Worm (Caenorhabditis elegans): ENCODE measurements around the gene K06A9.3.

K06A9.3 gene

ce11 chrX:1535261-1535660, at the start of gene K06A9.3:
K06A9.3 (minus strand) TSS chrX:1535361.
- no peak for TF ChIP-seq lin-11 (tag; optimal IDR thresholded peaks at IDR 0.05)
- no peak for TF ChIP-seq ztf-4 (tag; optimal IDR thresholded peaks at IDR 0.05)
- TF ChIP-seq nhr-77 (tag; optimal IDR thresholded peaks at IDR 0.05) = no peak
- TF ChIP-seq mdl-1 (tag; optimal IDR thresholded peaks at IDR 0.05) = no peak
- TF ChIP-seq elt-3 (tag; optimal IDR thresholded peaks at IDR 0.05) = no peak
- TF ChIP-seq nhr-11 (tag; optimal IDR thresholded peaks at IDR 0.05) = no peak
- no peak for TF ChIP-seq nhr-237 (tag; optimal IDR thresholded peaks at IDR 0.05)
- TF ChIP-seq ceh-16 (tag; optimal IDR thresholded peaks at IDR 0.05) = no peak
- no peak for TF ChIP-seq egl-27 (tag; optimal IDR thresholded peaks at IDR 0.05)
- no peak for TF ChIP-seq crh-2 (tag; optimal IDR thresholded peaks at IDR 0.05)
- TF ChIP-seq unc-39 (tag; optimal IDR thresholded peaks at IDR 0.05) = no peak
- no peak for TF ChIP-seq elt-1 (tag; optimal IDR thresholded peaks at IDR 0.05)
- no peak for TF ChIP-seq unc-55 (GFP tag; optimal IDR thresholded peaks at IDR 0.05)

DNA sequence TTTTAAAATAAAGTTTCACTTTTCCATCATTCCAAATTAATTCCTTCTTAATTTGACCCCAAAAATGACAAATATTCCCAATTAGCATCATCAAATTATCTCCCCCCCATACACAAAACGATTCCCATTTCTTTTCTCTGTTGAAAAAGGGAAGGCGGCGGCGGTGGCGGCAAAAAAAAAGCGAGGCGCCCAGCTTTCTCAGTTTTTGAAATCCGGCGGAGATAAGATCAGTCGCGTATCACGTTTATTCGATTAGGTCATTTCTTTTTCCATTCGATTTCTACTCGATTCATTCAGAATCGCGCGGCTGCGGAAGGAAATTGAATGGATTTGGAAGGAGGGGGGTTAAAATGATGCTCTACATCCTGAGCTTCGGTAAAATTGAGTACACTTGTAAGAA, 48.8 kb upstream of the K06A9.3 start:
- TF ChIP-seq zag-1 (tag; optimal IDR thresholded peaks at IDR 0.05) = no peak
- no peak for TF ChIP-seq ceh-16 (tag; optimal IDR thresholded peaks at IDR 0.05)
- TF ChIP-seq ceh-82 (tag; optimal IDR thresholded peaks at IDR 0.05) = no peak
- no peak for TF ChIP-seq R02D3.7 (tag; optimal IDR thresholded peaks at IDR 0.05)
- no peak for TF ChIP-seq dmd-4 (tag; optimal IDR thresholded peaks at IDR 0.05)
- TF ChIP-seq nhr-77 (tag; optimal IDR thresholded peaks at IDR 0.05) = no peak
- no peak for TF ChIP-seq aly-2 (tag; optimal IDR thresholded peaks at IDR 0.05)
- no peak for TF ChIP-seq nhr-12 (tag; optimal IDR thresholded peaks at IDR 0.05)
- no peak for TF ChIP-seq nhr-21 (tag; optimal IDR thresholded peaks at IDR 0.05)
- TF ChIP-seq ztf-4 (tag; optimal IDR thresholded peaks at IDR 0.05) = no peak
- no peak for TF ChIP-seq sma-9 (GFP tag; optimal IDR thresholded peaks at IDR 0.05)
- TF ChIP-seq sma-9 (tag; optimal IDR thresholded peaks at IDR 0.05) = no peak
- no peak for TF ChIP-seq lin-11 (tag; optimal IDR thresholded peaks at IDR 0.05)
- no peak for TF ChIP-seq Y55F3AM.14 (GFP tag; optimal IDR thresholded peaks at IDR 0.05)

DNA sequence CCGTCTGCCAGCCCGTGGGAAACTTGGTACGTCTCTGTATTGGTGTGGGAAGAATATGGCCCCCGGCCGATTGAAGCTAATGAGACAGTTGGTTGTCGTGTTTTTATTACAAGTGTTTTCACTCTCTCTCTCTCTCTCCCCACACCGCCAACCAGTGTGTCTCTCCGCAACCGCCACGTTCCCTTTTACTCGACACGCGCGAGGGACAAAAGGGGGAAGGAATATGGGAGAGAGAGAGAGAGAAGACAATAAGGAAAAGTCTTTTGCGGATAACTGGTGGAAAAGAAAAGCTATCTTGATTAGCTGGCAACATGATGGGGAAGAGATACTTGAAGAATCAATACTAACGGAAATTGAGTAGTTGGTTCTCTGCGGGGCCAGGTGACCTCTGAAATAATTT, 43.5 kb upstream of the K06A9.3 start:
- TF ChIP-seq nhr-21 (tag; optimal IDR thresholded peaks at IDR 0.05) (peak; percentile 10), nhr-6 (tag; optimal IDR thresholded peaks at IDR 0.05) (no peak), blmp-1 (tag; optimal IDR thresholded peaks at IDR 0.05; ENCODE audit: insufficient read depth) (peak; percentile 41), ztf-1 (GFP tag; conservative IDR thresholded peaks at IDR 0.05) (no peak), ceh-82 (tag; optimal IDR thresholded peaks at IDR 0.05) (no peak), Y55F3AM.14 (GFP tag; optimal IDR thresholded peaks at IDR 0.05) (peak; percentile 10), mbf-1 (tag; optimal IDR thresholded peaks at IDR 0.05) (no peak), C34F6.9 (tag; optimal IDR thresholded peaks at IDR 0.05) (no peak), nhr-25 (tag; optimal IDR thresholded peaks at IDR 0.05) (peak; percentile 12), lin-39 (tag; optimal IDR thresholded peaks at IDR 0.05) (no peak)

DNA sequence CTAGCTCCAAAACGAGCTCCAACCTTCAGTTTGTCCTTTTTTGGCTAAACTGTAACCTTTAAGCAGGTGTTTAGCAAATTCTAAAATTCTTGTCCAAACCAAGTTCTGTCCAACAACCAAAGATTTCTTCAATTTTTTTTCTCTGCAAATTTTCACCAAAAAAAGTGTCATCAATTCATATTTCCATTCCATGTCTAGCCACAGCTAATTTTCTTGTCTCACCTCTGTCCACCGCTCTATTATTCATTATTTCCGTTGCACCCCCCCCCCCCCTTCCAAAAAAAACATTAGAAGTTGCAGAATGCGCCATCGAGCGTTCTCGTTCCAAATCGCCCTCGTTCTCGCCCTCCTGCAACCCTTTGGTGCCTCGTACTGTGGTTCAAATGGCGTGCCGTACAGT, 41.2 kb upstream of the K06A9.3 start, which contains the start of gene wrt-9:
wrt-9 (plus strand) TSS at position 301 of the 400 bp plus-strand sequence.
- no peak for TF ChIP-seq blmp-1 (tag; optimal IDR thresholded peaks at IDR 0.05; ENCODE audit: insufficient read depth)
- TF ChIP-seq nhr-12 (tag; optimal IDR thresholded peaks at IDR 0.05) = no peak
- TF ChIP-seq nhr-25 (tag; optimal IDR thresholded peaks at IDR 0.05) = no peak
- TF ChIP-seq R02D3.7 (tag; optimal IDR thresholded peaks at IDR 0.05) = no peak

ce11 chrX:1571949-1572348, 36.8 kb upstream of the K06A9.3 start, which contains the start of gene H02F09.2:
H02F09.2 (plus strand) TSS chrX:1572249.
- TF ChIP-seq ceh-82 (tag; optimal IDR thresholded peaks at IDR 0.05) (no peak), fos-1 (tag; optimal IDR thresholded peaks at IDR 0.05) (no peak), nhr-25 (tag; optimal IDR thresholded peaks at IDR 0.05) (no peak), nhr-21 (tag; optimal IDR thresholded peaks at IDR 0.05) (no peak)

ce11 chrX:1568377-1568776, 33.2 kb upstream of the K06A9.3 start, which contains the start of gene H02F09.3:
H02F09.3 (plus strand) TSS chrX:1568677.
- TF ChIP-seq nhr-77 (tag; optimal IDR thresholded peaks at IDR 0.05) (no peak), C34F6.9 (tag; optimal IDR thresholded peaks at IDR 0.05) (no peak), lsy-2 (tag; optimal IDR thresholded peaks at IDR 0.05) (no peak), ceh-16 (tag; optimal IDR thresholded peaks at IDR 0.05) (no peak), elt-3 (tag; optimal IDR thresholded peaks at IDR 0.05) (no peak), aly-2 (tag; optimal IDR thresholded peaks at IDR 0.05) (no peak), unc-55 (GFP tag; optimal IDR thresholded peaks at IDR 0.05) (no peak), nhr-21 (tag; optimal IDR thresholded peaks at IDR 0.05) (no peak), Y55F3AM.14 (GFP tag; optimal IDR thresholded peaks at IDR 0.05) (no peak), nhr-11 (tag; optimal IDR thresholded peaks at IDR 0.05) (no peak), nhr-10 (tag; optimal IDR thresholded peaks at IDR 0.05) (no peak), peb-1 (tag; optimal IDR thresholded peaks at IDR 0.05) (no peak), sma-9 (GFP tag; optimal IDR thresholded peaks at IDR 0.05) (no peak), sma-9 (tag; optimal IDR thresholded peaks at IDR 0.05) (no peak), nhr-237 (tag; optimal IDR thresholded peaks at IDR 0.05) (no peak), ZK546.5 (tag; optimal IDR thresholded peaks at IDR 0.05) (no peak), fos-1 (tag; optimal IDR thresholded peaks at IDR 0.05) (no peak), ceh-82 (tag; optimal IDR thresholded peaks at IDR 0.05) (no peak)
